Fruit fly (Drosophila melanogaster): ENCODE results near the gene RpS10b.

Gene RpS10b

DNA sequence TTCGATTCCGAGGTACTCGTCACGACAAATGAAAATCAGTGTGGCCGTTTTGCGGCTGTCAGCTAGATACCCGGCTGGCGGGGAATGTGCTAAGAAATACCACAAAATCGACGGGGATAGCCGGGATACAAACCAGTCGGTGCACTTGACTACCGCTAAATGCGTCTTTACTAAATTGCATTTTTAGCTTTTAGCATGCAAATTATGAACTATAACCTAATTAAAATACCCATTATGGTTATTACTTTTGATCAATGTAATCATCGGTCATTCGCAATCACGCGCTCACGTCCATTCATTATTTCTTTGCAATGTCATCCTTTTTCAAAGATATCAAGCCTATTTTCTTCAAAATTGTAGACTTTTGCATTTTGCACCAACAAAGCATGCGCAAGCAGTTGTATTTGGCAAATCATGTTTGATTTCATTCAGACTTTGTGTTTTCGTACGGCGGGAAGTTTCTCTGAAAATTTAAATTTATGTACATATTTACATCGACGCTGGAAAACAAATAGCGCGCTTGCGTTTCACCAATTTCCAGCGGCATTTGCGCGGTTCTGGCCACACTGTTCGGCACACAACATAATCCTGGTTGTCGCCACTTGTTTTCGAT, 40.6 kb downstream of the RpS10b start, which contains the start of gene Rcd-1 (continued):
- TF ChIP-seq ham (GFP tag; IDR thresholded peaks at IDR 0.05) (no peak), ato (GFP tag; IDR thresholded peaks at IDR 0.05; ENCODE audit: partially characterized antibody) (no peak), sens (GFP tag) (peak; percentile 66), Rfx (GFP tag; IDR thresholded peaks at IDR 0.05) (peak; percentile 34; the same call in 1 of the 2 replicates), Camta (GFP tag; optimal IDR thresholded peaks at IDR 0.05) (no peak), CG6689 (GFP tag; IDR thresholded peaks at IDR 0.05) (no peak), croc (GFP tag; conservative IDR thresholded peaks at IDR 0.05) (no peak), CG33557 (GFP tag; optimal IDR thresholded peaks at IDR 0.05) (peak; percentile 22), cad (GFP tag; optimal IDR thresholded peaks at IDR 0.05) (no peak), CG18619 (GFP tag; optimal IDR thresholded peaks at IDR 0.05) (peak; percentile 10), fd64A (GFP tag; optimal IDR thresholded peaks at IDR 0.05) (no peak), CG2116 (GFP tag; optimal IDR thresholded peaks at IDR 0.05) (peak; percentile 20), nom (GFP tag; optimal IDR thresholded peaks at IDR 0.05) (peak; percentile 11), Mad (GFP tag; optimal IDR thresholded peaks at IDR 0.05) (no peak), Sin3A (optimal IDR thresholded peaks at IDR 0.05) (peak; percentile 87), sd (tag; optimal IDR thresholded peaks at IDR 0.05) (peak; percentile 18), Nf-YA (GFP tag; IDR thresholded peaks at IDR 0.05) (no peak), ara (GFP tag; IDR thresholded peaks at IDR 0.05) (no peak), Myb (GFP tag; optimal IDR thresholded peaks at IDR 0.05) (peak; percentile 14), dm (GFP tag; optimal IDR thresholded peaks at IDR 0.05) (no peak), pzg (GFP tag; optimal IDR thresholded peaks at IDR 0.05) (peak; percentile 81), MBD-R2 (GFP tag; IDR thresholded peaks at IDR 0.05) (peak; percentile 35; the same call in 1 of the 2 replicates), ewg (GFP tag; optimal IDR thresholded peaks at IDR 0.05) (peak; percentile 63), CG16815 (GFP tag; optimal IDR thresholded peaks at IDR 0.05) (no peak), MTF-1 (GFP tag; optimal IDR thresholded peaks at IDR 0.05; ENCODE audit: borderline replicate concordance) (no peak), CG10431 (GFP tag; optimal IDR thresholded peaks at IDR 0.05) (peak; percentile 52), CG9215 (GFP tag; IDR thresholded peaks at IDR 0.05) (no peak), Scr (GFP tag; IDR thresholded peaks at IDR 0.05; ENCODE audit: partially characterized antibody) (no peak), slbo (GFP tag; IDR thresholded peaks at IDR 0.05) (peak; percentile 22; the same call in 1 of the 2 replicates), fd102C (GFP tag; optimal IDR thresholded peaks at IDR 0.05) (no peak), Sry-δ (GFP tag; optimal IDR thresholded peaks at IDR 0.05) (peak; percentile 50), CG10209 (GFP tag; optimal IDR thresholded peaks at IDR 0.05) (no peak), Opbp (GFP tag; IDR thresholded peaks at IDR 0.05; ENCODE audit: partially characterized antibody) (0 out of 3 replicates have a peak, but pooled peaks have one; percentile 4), Lhr (GFP tag; optimal IDR thresholded peaks at IDR 0.05) (peak; percentile 51), kay (GFP tag; optimal IDR thresholded peaks at IDR 0.05) (no peak), CG2712 (tag; optimal IDR thresholded peaks at IDR 0.05) (no peak), ERR (GFP tag; optimal IDR thresholded peaks at IDR 0.05) (no peak), phol (tag; optimal IDR thresholded peaks at IDR 0.05) (peak; percentile 16), pita (GFP tag; optimal IDR thresholded peaks at IDR 0.05) (peak; percentile 79), GATAe (GFP tag; conservative IDR thresholded peaks at IDR 0.05) (no peak), CG9797 (GFP tag; optimal IDR thresholded peaks at IDR 0.05) (peak; percentile 91), toy (GFP tag; IDR thresholded peaks at IDR 0.05) (no peak), Aef1 (GFP tag; IDR thresholded peaks at IDR 0.05) (no peak), Hr51 (GFP tag; optimal IDR thresholded peaks at IDR 0.05) (no peak), ci (GFP tag; IDR thresholded peaks at IDR 0.05) (no peak), Dref (GFP tag; IDR thresholded peaks at IDR 0.05) (peak; percentile 51), CG18011 (GFP tag; optimal IDR thresholded peaks at IDR 0.05) (no peak), CG3847 (GFP tag; IDR thresholded peaks at IDR 0.05) (peak; percentile 15; the same call in 1 of the 2 replicates), CoRest (tag; optimal IDR thresholded peaks at IDR 0.05) (peak; percentile 29), Sox102F (GFP tag; optimal IDR thresholded peaks at IDR 0.05) (no peak)

All from whole organism, embryonic.